Fruit fly (Drosophila melanogaster) whole organism, wandering third instar larva: ENCODE results near the gene CycK.
A peak's percentile ranks its signal among the peaks of the same experiment; 100 is the strongest.

Experiments
- Abd-B ChIP-seq: fragments of >200 bp; optimal IDR thresholded peaks from 2 replicates; lab custom pipeline; 2017; ENCODE audit warnings: missing biosample characterization, missing genetic modification characterization
- CG32264 ChIP-seq: fragments of 200-800 bp; sonication (Bioruptor generic); optimal IDR thresholded peaks from 2 replicates; lab custom pipeline; 2016; ENCODE audit warnings: missing biosample characterization, missing genetic modification characterization
- CG9705 ChIP-seq: fragments of 200-800 bp; sonication (Bioruptor generic); optimal IDR thresholded peaks from 2 replicates; lab custom pipeline; 2018; ENCODE audit warnings: missing biosample characterization, mild to moderate bottlenecking, missing genetic modification characterization
- CrebA ChIP-seq: fragments of 200-800 bp; sonication (Bioruptor generic); optimal IDR thresholded peaks from 2 replicates; lab custom pipeline; 2016; ENCODE audit warnings: missing biosample characterization, mild to moderate bottlenecking, missing genetic modification characterization, borderline replicate concordance
- Dfd ChIP-seq: fragments of >200 bp; optimal IDR thresholded peaks from 2 replicates; lab custom pipeline; 2017; ENCODE audit warnings: missing biosample characterization, missing genetic modification characterization
- Dif ChIP-seq: fragments of 200-275, 200-300 bp; sonication (Bioruptor generic); optimal IDR thresholded peaks from 2 replicates; lab custom pipeline; 2018; ENCODE audit warnings: missing biosample characterization, missing genetic modification characterization; ENCODE audit not compliant: partially characterized antibody
- GATAd ChIP-seq: sonication (Bioruptor generic); optimal IDR thresholded peaks from 2 replicates; lab custom pipeline; 2016; ENCODE audit warnings: missing biosample characterization, missing genetic modification characterization
- HLH106 ChIP-seq: fragments of 200-800 bp; optimal IDR thresholded peaks from 3 replicates; lab custom pipeline; 2019; ENCODE audit warnings: missing biosample characterization, mild to moderate bottlenecking, missing genetic modification characterization, moderate library complexity
- Hnf4 ChIP-seq: fragments of 200-800 bp; sonication (Bioruptor generic); optimal IDR thresholded peaks from 2 replicates; lab custom pipeline; 2016; ENCODE audit warnings: missing biosample characterization, mild to moderate bottlenecking, missing genetic modification characterization
- Hr78 ChIP-seq: fragments of >200 bp; optimal IDR thresholded peaks from 2 replicates; lab custom pipeline; 2017; ENCODE audit warnings: missing biosample characterization, missing genetic modification characterization
- Hr83 ChIP-seq: fragments of 200-300 bp; sonication (Bioruptor generic); optimal IDR thresholded peaks from 2 replicates; lab custom pipeline; 2016; ENCODE audit warnings: missing biosample characterization, mild to moderate bottlenecking, missing genetic modification characterization, moderate library complexity; ENCODE audit not compliant: poor library complexity, severe bottlenecking
- Jra ChIP-seq: sonication (Bioruptor generic); optimal IDR thresholded peaks from 2 replicates; lab custom pipeline; 2016; ENCODE audit warnings: missing biosample characterization, missing genetic modification characterization
- Mio ChIP-seq: sonication (Bioruptor generic); optimal IDR thresholded peaks from 2 replicates; lab custom pipeline; 2016; ENCODE audit warnings: missing biosample characterization, missing genetic modification characterization
- Myc ChIP-seq: fragments of >200 bp; optimal IDR thresholded peaks from 2 replicates; lab custom pipeline; 2017
- N ChIP-seq: fragments of >200 bp; optimal IDR thresholded peaks from 2 replicates; lab custom pipeline; 2018; ENCODE audit warnings: missing biosample characterization, missing external identifiers, missing genetic modification characterization
- OdsH ChIP-seq: fragments of 200-800 bp; sonication (Bioruptor generic); optimal IDR thresholded peaks from 2 replicates; lab custom pipeline; 2016; ENCODE audit warnings: missing biosample characterization, mild to moderate bottlenecking, missing genetic modification characterization
- Rel ChIP-seq, 2 experiments: fragments of 200-800 bp; sonication (Bioruptor generic) in 1 of 2; optimal IDR thresholded peaks; 2 replicates in 1 of 2; 3 replicates in 1 of 2; lab custom pipeline; 2016 to 2019; ENCODE audit warnings: mild to moderate bottlenecking in 2 of 2, missing biosample characterization in 2 of 2, missing genetic modification characterization in 2 of 2, moderate library complexity in 1 of 2
- Sp1 ChIP-seq: fragments of 200-800 bp; sonication (Bioruptor generic); optimal IDR thresholded peaks from 3 replicates; lab custom pipeline; 2019; ENCODE audit warnings: missing biosample characterization, mild to moderate bottlenecking, missing genetic modification characterization, moderate library complexity
- Vsx2 ChIP-seq: fragments of 200-300, 225-300 bp; sonication (Bioruptor generic); optimal IDR thresholded peaks from 2 replicates; lab custom pipeline; 2018; ENCODE audit warnings: missing biosample characterization, missing genetic modification characterization; ENCODE audit not compliant: partially characterized antibody
- br ChIP-seq: fragments of 200-800 bp; sonication (Bioruptor generic); optimal IDR thresholded peaks from 2 replicates; lab custom pipeline; 2016; ENCODE audit warnings: missing biosample characterization, missing genetic modification characterization
- brk ChIP-seq: fragments of 200-800 bp; sonication (Bioruptor generic); optimal IDR thresholded peaks from 2 replicates; lab custom pipeline; 2016; ENCODE audit warnings: missing biosample characterization, mild to moderate bottlenecking, missing genetic modification characterization
- dl ChIP-seq, 2 experiments: fragments of 175-275, 200-275 bp in 1 of 2; fragments of 200-275 bp in 1 of 2; sonication (Bioruptor generic); optimal IDR thresholded peaks; lab custom pipeline; 2018; ENCODE audit warnings: mild to moderate bottlenecking in 2 of 2, missing biosample characterization in 2 of 2, missing genetic modification characterization in 2 of 2, moderate library complexity in 2 of 2; ENCODE audit not compliant: partially characterized antibody in 2 of 2, insufficient read depth in 1 of 2
- dsf ChIP-seq: sonication (Bioruptor generic); optimal IDR thresholded peaks from 2 replicates; lab custom pipeline; 2016; ENCODE audit warnings: missing biosample characterization, missing genetic modification characterization, borderline replicate concordance
- ey ChIP-seq: fragments of 200-800 bp; sonication (Bioruptor generic); optimal IDR thresholded peaks from 2 replicates; lab custom pipeline; 2016; ENCODE audit warnings: missing biosample characterization, missing genetic modification characterization
- foxo ChIP-seq, 2 experiments: fragments of 200-800 bp; sonication (Bioruptor generic); optimal IDR thresholded peaks; 2 replicates in 1 of 2; 3 replicates in 1 of 2; lab custom pipeline; 2016 to 2017; ENCODE audit warnings: missing biosample characterization in 2 of 2, missing genetic modification characterization in 2 of 2
- fru ChIP-seq: fragments of 200-800 bp; sonication (Bioruptor generic); optimal IDR thresholded peaks from 3 replicates; lab custom pipeline; 2016; ENCODE audit warnings: missing biosample characterization, mild to moderate bottlenecking, missing genetic modification characterization
- h ChIP-seq: fragments of 200-800 bp; sonication (Bioruptor generic); optimal IDR thresholded peaks from 3 replicates; lab custom pipeline; 2016; ENCODE audit warnings: missing biosample characterization, mild to moderate bottlenecking, missing genetic modification characterization
- jim ChIP-seq: fragments of 175-275, 200-325 bp; sonication (Bioruptor generic); optimal IDR thresholded peaks from 2 replicates; lab custom pipeline; 2016; ENCODE audit warnings: missing biosample characterization, mild to moderate bottlenecking, missing genetic modification characterization
- lola ChIP-seq: fragments of >200 bp; optimal IDR thresholded peaks from 2 replicates; lab custom pipeline; 2017; ENCODE audit warnings: missing biosample characterization, missing genetic modification characterization
- pan ChIP-seq: fragments of >200 bp; optimal IDR thresholded peaks from 2 replicates; lab custom pipeline; 2017
- psq ChIP-seq: fragments of 200-800 bp; sonication (Bioruptor generic); optimal IDR thresholded peaks from 3 replicates; lab custom pipeline; 2017; ENCODE audit warnings: missing biosample characterization, mild to moderate bottlenecking, missing genetic modification characterization, moderate library complexity
- rgr ChIP-seq: fragments of 200-800 bp; sonication (Bioruptor generic); optimal IDR thresholded peaks from 3 replicates; lab custom pipeline; 2016; ENCODE audit warnings: missing biosample characterization, mild to moderate bottlenecking, missing genetic modification characterization
- sage ChIP-seq: fragments of 200-800 bp; sonication (Bioruptor generic); optimal IDR thresholded peaks from 2 replicates; lab custom pipeline; 2016; ENCODE audit warnings: missing biosample characterization, mild to moderate bottlenecking, missing genetic modification characterization
- sv ChIP-seq: fragments of 200-800 bp; sonication (Bioruptor generic); optimal IDR thresholded peaks from 3 replicates; lab custom pipeline; 2016; ENCODE audit warnings: missing biosample characterization, missing genetic modification characterization
- tai ChIP-seq: sonication (Bioruptor generic); optimal IDR thresholded peaks from 2 replicates; lab custom pipeline; 2016; ENCODE audit warnings: missing biosample characterization, missing genetic modification characterization
- usp ChIP-seq: fragments of >200 bp; optimal IDR thresholded peaks from 2 replicates; lab custom pipeline; 2017; ENCODE audit warnings: missing biosample characterization, missing genetic modification characterization
- woc ChIP-seq: sonication (Bioruptor generic); optimal IDR thresholded peaks from 2 replicates; lab custom pipeline; 2016; ENCODE audit warnings: missing biosample characterization, mild to moderate bottlenecking, missing genetic modification characterization

Gene CycK

DNA sequence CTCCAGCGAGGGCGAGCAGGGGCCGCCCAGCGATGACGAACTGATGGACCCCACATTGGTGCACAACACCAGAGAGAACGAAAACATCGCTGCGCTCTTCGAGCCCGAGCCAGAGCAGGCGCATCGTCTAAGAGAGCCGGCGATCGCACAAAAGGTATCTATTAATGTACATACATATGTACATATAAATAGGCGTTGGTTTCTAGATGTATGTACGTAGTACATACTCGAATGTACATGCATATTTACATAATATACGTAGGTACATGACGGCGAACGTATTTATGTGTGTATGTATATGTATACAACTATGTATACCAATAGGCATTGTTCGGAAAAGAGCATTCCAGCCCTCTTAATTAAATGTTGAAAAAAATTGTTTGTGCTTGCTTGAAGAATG, 14.2 kb upstream of the CycK start:
- no peak for TF ChIP-seq usp
- no peak for TF ChIP-seq sv
- TF ChIP-seq rgr: no peak
- TF ChIP-seq psq: no peak
- no peak for TF ChIP-seq dl (GFP tag; optimal IDR thresholded peaks at IDR 0.05; lab: Kevin White, UChicago; ENCODE audit: insufficient read depth in 1 of 2, partially characterized antibody in 2 of 2)
- TF ChIP-seq br (GFP tag; lab: Kevin White, UChicago): no peak
- no peak for TF ChIP-seq Hnf4 (GFP tag; lab: Kevin White, UChicago)
- no peak for TF ChIP-seq Abd-B (GFP tag; lab: Kevin White, UChicago)
- no peak for TF ChIP-seq foxo (GFP tag; optimal IDR thresholded peaks at IDR 0.05; lab: Kevin White, UChicago)
- no peak for TF ChIP-seq sage (GFP tag; lab: Kevin White, UChicago)
- no peak for TF ChIP-seq Myc
- TF ChIP-seq Vsx2 (GFP tag; lab: Kevin White, UChicago): no peak
- TF ChIP-seq Dif (GFP tag; lab: Kevin White, UChicago): no peak
- TF ChIP-seq woc: no peak
- TF ChIP-seq tai (GFP tag; lab: Kevin White, UChicago): no peak
- no peak for TF ChIP-seq jim
- no peak for TF ChIP-seq GATAd (GFP tag; lab: Kevin White, UChicago)
- no peak for TF ChIP-seq ey (GFP tag; lab: Kevin White, UChicago)
- no peak for TF ChIP-seq Hr83 (GFP tag; lab: Kevin White, UChicago)

DNA sequence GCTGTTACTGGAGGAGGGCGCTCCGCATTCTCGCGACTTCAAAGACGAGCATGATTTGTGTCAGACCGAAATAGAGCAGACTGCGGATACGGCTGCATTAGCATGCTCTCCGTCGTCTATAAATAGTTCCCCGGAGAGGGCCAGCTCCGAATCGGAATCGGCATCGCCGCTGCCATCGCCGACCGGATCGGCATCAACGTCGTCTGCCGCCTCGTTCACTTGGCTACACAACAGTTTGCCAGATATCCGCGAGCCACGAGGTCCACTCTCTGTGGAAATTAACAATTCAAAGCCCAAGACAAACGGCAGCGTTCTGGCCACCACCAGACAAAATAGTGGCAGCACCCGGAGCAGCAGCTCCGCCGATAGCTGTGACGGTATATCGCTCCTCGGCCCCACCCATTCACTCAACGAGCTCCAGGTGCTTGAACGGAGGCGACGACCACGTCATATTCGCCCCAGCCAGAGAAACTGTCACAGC, 12.8 kb upstream of the CycK start:
- no peak for TF ChIP-seq foxo (GFP tag; optimal IDR thresholded peaks at IDR 0.05; lab: Kevin White, UChicago)
- no peak for TF ChIP-seq br (GFP tag; lab: Kevin White, UChicago)
- TF ChIP-seq, all 38 proteins: peak for 0

DNA sequence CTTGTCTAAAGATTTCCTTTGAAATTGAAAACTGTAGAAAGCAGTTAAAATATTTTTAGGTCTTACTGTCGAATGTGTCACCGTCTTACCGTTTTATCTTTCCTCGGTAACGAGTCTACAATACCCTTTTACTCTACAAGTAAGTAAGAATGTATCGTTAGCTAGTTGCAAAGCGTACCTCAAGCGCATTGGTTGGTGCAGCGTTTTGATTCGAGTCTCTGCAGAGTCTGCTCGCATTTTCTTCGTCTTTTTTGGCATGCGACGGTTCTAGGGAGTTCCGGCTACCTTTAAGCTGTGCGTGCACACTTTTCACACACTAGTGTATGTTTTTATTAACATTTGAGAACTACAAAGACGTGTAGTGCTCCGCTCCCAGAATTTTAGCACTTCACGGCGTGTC, 10.0 kb upstream of the CycK start:
- TF ChIP-seq pan (lab: Kevin White, UChicago) (no peak), Hr78 (no peak), lola (GFP tag; lab: Kevin White, UChicago) (no peak), tai (GFP tag; lab: Kevin White, UChicago) (no peak), Abd-B (GFP tag; lab: Kevin White, UChicago) (no peak), dsf (GFP tag; lab: Kevin White, UChicago) (no peak), Dif (GFP tag; lab: Kevin White, UChicago) (no peak), Rel (GFP tag; optimal IDR thresholded peaks at IDR 0.05; lab: Kevin White, UChicago) (no peak), Rel (tag; optimal IDR thresholded peaks at IDR 0.05; lab: Kevin White, UChicago) (no peak), N (GFP tag; lab: Kevin White, UChicago) (no peak), foxo (GFP tag; optimal IDR thresholded peaks at IDR 0.05; lab: Kevin White, UChicago) (no peak), sage (GFP tag; lab: Kevin White, UChicago) (no peak), HLH106 (tag; lab: Kevin White, UChicago) (no peak), Hr83 (GFP tag; lab: Kevin White, UChicago) (no peak), Vsx2 (GFP tag; lab: Kevin White, UChicago) (no peak), Hnf4 (GFP tag; lab: Kevin White, UChicago) (no peak), Jra (no peak), CG9705 (no peak)
- TF ChIP-seq, all 38 proteins: peak for 0

DNA sequence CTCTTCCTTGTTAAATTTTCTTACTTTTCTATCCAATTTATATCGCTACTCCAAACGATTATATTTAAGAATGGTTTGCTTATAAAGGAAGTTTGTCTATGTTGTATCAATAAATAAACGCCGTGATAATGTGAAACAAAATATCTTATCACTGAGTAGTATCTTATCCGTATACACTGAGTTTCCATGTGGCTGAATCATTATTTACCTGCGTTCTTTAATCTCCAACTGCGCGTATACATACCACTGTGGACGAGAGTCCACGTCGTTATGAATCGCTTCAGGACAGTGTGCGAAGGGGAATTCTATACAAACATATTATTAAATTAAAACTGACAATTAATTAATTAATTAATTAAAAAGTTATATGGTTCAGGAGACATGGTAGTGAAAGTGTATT, 9.4 kb upstream of the CycK start:
- TF ChIP-seq brk (GFP tag; lab: Kevin White, UChicago) (no peak), br (GFP tag; lab: Kevin White, UChicago) (peak; percentile 29)
- TF ChIP-seq, all 38 proteins: peak for 1

DNA sequence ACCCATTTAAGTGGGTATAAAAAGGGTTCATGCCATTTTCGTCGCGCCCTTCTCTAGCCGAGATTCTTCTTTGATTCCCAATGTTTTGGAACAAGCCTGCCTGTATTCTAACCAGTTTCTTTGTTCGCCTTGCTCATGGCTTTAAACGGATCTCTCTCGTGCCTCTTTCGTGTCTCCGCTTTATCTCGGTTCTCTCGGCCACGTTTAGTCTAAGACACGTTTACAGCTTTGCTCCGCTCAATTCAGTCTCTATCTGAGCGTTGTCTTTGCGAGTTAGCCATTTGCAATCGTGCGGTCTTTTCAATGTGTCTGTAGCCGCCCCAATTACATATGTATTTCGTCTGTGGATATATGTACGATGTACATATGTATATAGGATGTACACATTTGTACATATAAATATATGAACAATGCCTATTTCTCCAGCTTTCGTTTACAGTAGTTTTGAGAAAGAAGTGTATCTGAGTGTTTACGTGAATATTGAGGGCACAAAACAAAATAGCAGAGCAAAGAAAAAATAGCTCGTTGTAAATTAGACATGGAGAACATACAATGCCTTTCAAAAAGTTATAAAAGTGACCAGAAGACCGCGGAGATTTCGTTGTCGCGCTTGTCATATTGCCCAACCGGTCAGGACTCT, 4.3 kb upstream of the CycK start:
- TF ChIP-seq CG32264 (GFP tag; lab: Kevin White, UChicago) (no peak), Dfd (GFP tag; lab: Kevin White, UChicago) (no peak), CrebA (GFP tag; lab: Kevin White, UChicago) (peak; percentile 88), lola (GFP tag; lab: Kevin White, UChicago) (no peak), sv (no peak), OdsH (GFP tag; lab: Kevin White, UChicago) (no peak), Hr78 (no peak), h (GFP tag; lab: Kevin White, UChicago) (no peak), tai (GFP tag; lab: Kevin White, UChicago) (no peak), N (GFP tag; lab: Kevin White, UChicago) (no peak), CG9705 (no peak), dl (GFP tag; optimal IDR thresholded peaks at IDR 0.05; lab: Kevin White, UChicago; ENCODE audit: insufficient read depth in 1 of 2, partially characterized antibody in 2 of 2) (peak; percentile 58 to 79), fru (no peak), Myc (no peak), Jra (no peak), ey (GFP tag; lab: Kevin White, UChicago) (no peak), jim (no peak), Mio (GFP tag; lab: Kevin White, UChicago) (no peak), sage (GFP tag; lab: Kevin White, UChicago) (no peak), Rel (GFP tag; optimal IDR thresholded peaks at IDR 0.05; lab: Kevin White, UChicago) (peak; percentile 15), Rel (tag; optimal IDR thresholded peaks at IDR 0.05; lab: Kevin White, UChicago) (no peak), br (GFP tag; lab: Kevin White, UChicago) (no peak), Abd-B (GFP tag; lab: Kevin White, UChicago) (no peak), usp (no peak), Hnf4 (GFP tag; lab: Kevin White, UChicago) (no peak), Dif (GFP tag; lab: Kevin White, UChicago) (peak; percentile 79), Sp1 (GFP tag; lab: Kevin White, UChicago) (no peak)
